Worm (Caenorhabditis elegans): ENCODE results near the gene daf-9.

Gene daf-9

ce11 chrX:6245499-6245898 is 48.8 kb downstream of the daf-9 start:
- peak; percentile 13 for TF ChIP-seq pqm-1 (tag; optimal IDR thresholded peaks at IDR 0.05)
- TF ChIP-seq unc-39 (tag; optimal IDR thresholded peaks at IDR 0.05), result no peak
- TF ChIP-seq ceh-82 (tag; optimal IDR thresholded peaks at IDR 0.05), result no peak
- no peak for TF ChIP-seq nhr-43 (tag; optimal IDR thresholded peaks at IDR 0.05; ENCODE audit: poor library complexity, severe bottlenecking)
- TF ChIP-seq pha-4 (tag; optimal IDR thresholded peaks at IDR 0.05), result peak; percentile 25
- TF ChIP-seq nhr-76 (tag; optimal IDR thresholded peaks at IDR 0.05), result no peak
- TF ChIP-seq nhr-12 (tag; optimal IDR thresholded peaks at IDR 0.05), result no peak
- no peak for TF ChIP-seq elt-3 (tag; optimal IDR thresholded peaks at IDR 0.05)
- TF ChIP-seq eor-1 (tag; optimal IDR thresholded peaks at IDR 0.05), result no peak
- no peak for TF ChIP-seq fos-1 (tag; optimal IDR thresholded peaks at IDR 0.05)
- TF ChIP-seq nhr-23 (tag; optimal IDR thresholded peaks at IDR 0.05), result no peak

- TF ChIP-seq lin-15B (tag; optimal IDR thresholded peaks at IDR 0.05) (no peak), ceh-28 (tag; optimal IDR thresholded peaks at IDR 0.05) (no peak), nhr-76 (tag; optimal IDR thresholded peaks at IDR 0.05) (no peak), ZK546.5 (tag; optimal IDR thresholded peaks at IDR 0.05) (no peak), nhr-28 (tag; optimal IDR thresholded peaks at IDR 0.05) (no peak), ztf-4 (tag; optimal IDR thresholded peaks at IDR 0.05) (no peak), tbx-2 (tag; optimal IDR thresholded peaks at IDR 0.05) (no peak), skn-1 (tag; optimal IDR thresholded peaks at IDR 0.05) (no peak), nhr-12 (tag; optimal IDR thresholded peaks at IDR 0.05) (no peak), pqm-1 (tag; optimal IDR thresholded peaks at IDR 0.05) (no peak), fos-1 (tag; optimal IDR thresholded peaks at IDR 0.05) (no peak), snpc-4 (tag; optimal IDR thresholded peaks at IDR 0.05) (no peak), mdl-1 (tag; optimal IDR thresholded peaks at IDR 0.05) (no peak), zag-1 (tag; optimal IDR thresholded peaks at IDR 0.05) (no peak), fkh-2 (tag; optimal IDR thresholded peaks at IDR 0.05) (no peak), egl-27 (tag; optimal IDR thresholded peaks at IDR 0.05) (no peak), unc-62 (GFP tag; optimal IDR thresholded peaks at IDR 0.05) (no peak), jun-1 (tag; optimal IDR thresholded peaks at IDR 0.05) (no peak), aly-2 (tag; optimal IDR thresholded peaks at IDR 0.05) (no peak), pha-4 (tag; optimal IDR thresholded peaks at IDR 0.05) (no peak)
Measured at ce11 chrX:6247013-6247412, 50.3 kb downstream of the daf-9 start.

ce11 chrX:6247869-6248268 is 51.1 kb downstream of the daf-9 start:
- TF ChIP-seq elt-3 (tag; optimal IDR thresholded peaks at IDR 0.05) (no peak), fkh-10 (GFP tag; optimal IDR thresholded peaks at IDR 0.05) (peak; percentile 40)

ce11 chrX:6248778-6249658 is 52.3 kb downstream of the daf-9 start:
- TF ChIP-seq nfya-1 (tag; optimal IDR thresholded peaks at IDR 0.05; ENCODE audit: insufficient read depth), result peak; percentile 14
- TF ChIP-seq lin-39 (tag; optimal IDR thresholded peaks at IDR 0.05), result no peak
- no peak for TF ChIP-seq nhr-28 (tag; optimal IDR thresholded peaks at IDR 0.05)
- no peak for TF ChIP-seq fos-1 (tag; optimal IDR thresholded peaks at IDR 0.05)
- no peak for TF ChIP-seq mml-1 (tag; optimal IDR thresholded peaks at IDR 0.05)
- peak; percentile 18 for TF ChIP-seq fkh-10 (GFP tag; optimal IDR thresholded peaks at IDR 0.05)
- TF ChIP-seq egl-5 (tag; optimal IDR thresholded peaks at IDR 0.05), result peak; percentile 11
- peak; percentile 32 for TF ChIP-seq pqm-1 (tag; optimal IDR thresholded peaks at IDR 0.05)
- no peak for TF ChIP-seq sea-2 (GFP tag; optimal IDR thresholded peaks at IDR 0.05)
- TF ChIP-seq egl-27 (tag; optimal IDR thresholded peaks at IDR 0.05), result no peak
- TF ChIP-seq elt-2 (tag; optimal IDR thresholded peaks at IDR 0.05), result peak; percentile 53
- TF ChIP-seq lin-15B (tag; optimal IDR thresholded peaks at IDR 0.05), result no peak
- no peak for TF ChIP-seq nhr-237 (tag; optimal IDR thresholded peaks at IDR 0.05)
- TF ChIP-seq ama-1 (optimal IDR thresholded peaks at IDR 0.05), result no peak
- TF ChIP-seq nhr-23 (tag; optimal IDR thresholded peaks at IDR 0.05), result no peak

Data from whole organism, L3 larva.